Fruit fly (Drosophila melanogaster) whole organism, embryonic: ENCODE measurements around the gene Nprl3.

Experiments used
- Atf3 ChIP-seq: fragments of 200-800 bp; sonication (Bioruptor generic); optimal IDR thresholded peaks from 3 replicates; lab custom pipeline; 2016; ENCODE audit warnings: missing biosample characterization, missing genetic modification characterization
- Awh ChIP-seq: fragments of 200-800 bp; sonication (Bioruptor generic); IDR thresholded peaks from 2 replicates; pipeline ENCODE4, ENCODE4 v1.3.6; 2022; ENCODE audit warnings: missing biosample characterization, missing genetic modification characterization
- Bgb ChIP-seq: fragments of 200-800 bp; sonication (Bioruptor generic); IDR thresholded peaks from 2 replicates; pipeline ENCODE4 v1.3.6; 2022; ENCODE audit warnings: missing biosample characterization, missing genetic modification characterization; ENCODE audit not compliant: partially characterized antibody
- C15 ChIP-seq: fragments of 200-800 bp; sonication (Bioruptor generic); IDR thresholded peaks from 3 replicates; pipeline ENCODE4 v1.3.6; 2022; ENCODE audit warnings: missing biosample characterization, missing genetic modification characterization
- CG10431 ChIP-seq: fragments of 200-800 bp; sonication (Bioruptor generic); optimal IDR thresholded peaks from 3 replicates; lab custom pipeline; 2018; ENCODE audit warnings: missing biosample characterization, mild to moderate bottlenecking, missing genetic modification characterization
- CG11093 ChIP-seq: fragments of 200-800 bp; sonication (Bioruptor generic); IDR thresholded peaks from 3 replicates; pipeline ENCODE4 v1.3.6; 2022; ENCODE audit warnings: missing biosample characterization, missing genetic modification characterization
- CG11247 ChIP-seq: fragments of 200-800 bp; sonication (Bioruptor generic); IDR thresholded peaks from 2 replicates; pipeline ENCODE4 v1.3.6; 2022; ENCODE audit warnings: missing biosample characterization, missing genetic modification characterization
- CG14860 ChIP-seq: fragments of 200-800 bp; sonication (Bioruptor generic); IDR thresholded peaks from 3 replicates; pipeline ENCODE4 v1.3.6; 2022; ENCODE audit warnings: missing biosample characterization, missing genetic modification characterization; ENCODE audit not compliant: partially characterized antibody
- CG1603 ChIP-seq: fragments of 200-800 bp; sonication (Bioruptor generic); optimal IDR thresholded peaks from 2 replicates; lab custom pipeline; 2019; ENCODE audit warnings: missing biosample characterization, mild to moderate bottlenecking, missing genetic modification characterization, moderate library complexity
- CG16779 ChIP-seq: fragments of 200-800 bp; sonication (Bioruptor generic); IDR thresholded peaks from 2 replicates; pipeline ENCODE4 v1.3.6; 2022; ENCODE audit warnings: missing biosample characterization, missing genetic modification characterization
- CG16863 ChIP-seq: fragments of 200-800 bp; sonication (Bioruptor generic); optimal IDR thresholded peaks from 3 replicates; lab custom pipeline; 2016; ENCODE audit warnings: missing biosample characterization, missing genetic modification characterization
- CG17568 ChIP-seq: fragments of 200-800 bp; sonication (Bioruptor generic); optimal IDR thresholded peaks from 2 replicates; lab custom pipeline; 2018; ENCODE audit warnings: missing biosample characterization, mild to moderate bottlenecking, missing genetic modification characterization, moderate library complexity
- CG17612 ChIP-seq: fragments of 200-800 bp; sonication (Bioruptor generic); IDR thresholded peaks from 2 replicates; pipeline ENCODE4 v1.3.6; 2022; ENCODE audit warnings: missing biosample characterization, missing genetic modification characterization
- CG18599 ChIP-seq: fragments of 200-800 bp; sonication (Bioruptor generic); optimal IDR thresholded peaks from 3 replicates; lab custom pipeline; 2017; ENCODE audit warnings: missing biosample characterization, missing genetic modification characterization, mild to moderate bottlenecking, moderate library complexity, missing genetic modification reagents
- CG18619 ChIP-seq: fragments of 200-800 bp; sonication (Bioruptor generic); optimal IDR thresholded peaks from 3 replicates; lab custom pipeline; 2017; ENCODE audit warnings: missing biosample characterization, mild to moderate bottlenecking, missing genetic modification characterization
- CG2129 ChIP-seq: fragments of 200-800 bp; sonication (Bioruptor generic); IDR thresholded peaks from 2 replicates; pipeline ENCODE4 v1.3.6; 2022; ENCODE audit warnings: missing biosample characterization, missing genetic modification characterization; ENCODE audit not compliant: partially characterized antibody
- CG2202 ChIP-seq: fragments of 200-800 bp; sonication (Bioruptor generic); optimal IDR thresholded peaks from 2 replicates; lab custom pipeline; 2018; ENCODE audit warnings: missing biosample characterization, mild to moderate bottlenecking, missing genetic modification characterization
- CG3065 ChIP-seq: fragments of 200-800 bp; sonication (Bioruptor generic); optimal IDR thresholded peaks from 2 replicates; lab custom pipeline; 2016; ENCODE audit warnings: missing biosample characterization, missing genetic modification characterization
- CG3847 ChIP-seq: fragments of 200-800 bp; sonication (Bioruptor generic); IDR thresholded peaks from 2 replicates; pipeline ENCODE4 v1.3.6; 2022; ENCODE audit warnings: missing biosample characterization, missing genetic modification characterization
- CG4282 ChIP-seq: fragments of 200-800 bp; sonication (Bioruptor generic); optimal IDR thresholded peaks from 2 replicates; lab custom pipeline; 2016; ENCODE audit warnings: missing biosample characterization, missing genetic modification characterization
- CG4360 ChIP-seq: fragments of 200-800 bp; sonication (Bioruptor generic); IDR thresholded peaks from 2 replicates; pipeline ENCODE4 v1.3.6; 2022; ENCODE audit warnings: missing biosample characterization, missing genetic modification characterization
- CG6791 ChIP-seq: fragments of 200-800 bp; sonication (Bioruptor generic); IDR thresholded peaks from 3 replicates; pipeline ENCODE4 v1.3.6; 2022; ENCODE audit warnings: missing biosample characterization, missing genetic modification characterization; ENCODE audit not compliant: partially characterized antibody
- CoRest ChIP-seq: fragments of 200-800 bp; sonication (Bioruptor generic); optimal IDR thresholded peaks from 3 replicates; lab custom pipeline; 2018; ENCODE audit warnings: missing biosample characterization, mild to moderate bottlenecking, missing genetic modification characterization, moderate library complexity
- D ChIP-seq, 2 experiments: fragments of 200-800 bp in 1 of 2; fragments of >200 bp in 1 of 2; sonication (Bioruptor generic) in 1 of 2; optimal IDR thresholded peaks; 2 replicates in 1 of 2; 3 replicates in 1 of 2; lab custom pipeline; 2017; ENCODE audit warnings: mild to moderate bottlenecking in 1 of 2, missing biosample characterization in 1 of 2, missing genetic modification characterization in 1 of 2, missing genetic modification reagents in 1 of 2
- Dip2 ChIP-seq: fragments of 200-800 bp; sonication (Bioruptor generic); IDR thresholded peaks from 2 replicates; pipeline ENCODE4 v1.3.6; 2022; ENCODE audit warnings: missing biosample characterization, missing genetic modification characterization
- E2f2 ChIP-seq: fragments of 200-800 bp; sonication (Bioruptor generic); IDR thresholded peaks from 2 replicates; pipeline ENCODE4 v1.3.6; 2022; ENCODE audit warnings: missing biosample characterization, missing genetic modification characterization
- Elba2 ChIP-seq: fragments of 200-800 bp; sonication (Bioruptor generic); optimal IDR thresholded peaks from 3 replicates; lab custom pipeline; 2016; ENCODE audit warnings: missing biosample characterization, missing genetic modification characterization
- Lpt ChIP-seq: fragments of >200 bp; optimal IDR thresholded peaks from 2 replicates; lab custom pipeline; 2018; ENCODE audit warnings: missing biosample characterization, missing genetic modification characterization
- MBD-R2 ChIP-seq: fragments of 200-800 bp; sonication (Bioruptor generic); IDR thresholded peaks from 2 replicates; pipeline ENCODE4 v1.3.6; 2022; ENCODE audit warnings: missing biosample characterization, missing genetic modification characterization
- Max ChIP-seq: fragments of 200-800 bp; sonication (Bioruptor generic); optimal IDR thresholded peaks from 2 replicates; lab custom pipeline; 2016; ENCODE audit warnings: missing biosample characterization, mild to moderate bottlenecking, missing genetic modification characterization
- Mrtf ChIP-seq: fragments of 200-800 bp; sonication (Bioruptor generic); IDR thresholded peaks from 3 replicates; pipeline ENCODE4 v1.3.6; 2022; ENCODE audit warnings: missing biosample characterization, missing genetic modification characterization
- ash1 ChIP-seq: fragments of 200-800 bp; sonication (Bioruptor generic); optimal IDR thresholded peaks from 2 replicates; lab custom pipeline; 2018; ENCODE audit warnings: missing biosample characterization, mild to moderate bottlenecking, missing genetic modification characterization
- chinmo ChIP-seq: fragments of 200-800 bp; sonication (Bioruptor generic); IDR thresholded peaks from 4 replicates; pipeline ENCODE4 v1.3.6; 2022; ENCODE audit warnings: missing biosample characterization, missing genetic modification characterization; ENCODE audit not compliant: partially characterized antibody
- cwo ChIP-seq: fragments of 200-800 bp; sonication (Bioruptor generic); optimal IDR thresholded peaks from 3 replicates; lab custom pipeline; 2017; ENCODE audit warnings: missing biosample characterization, missing genetic modification characterization, mild to moderate bottlenecking, moderate library complexity, missing genetic modification reagents
- esg ChIP-seq: fragments of 200-800 bp; sonication (Bioruptor generic); conservative IDR thresholded peaks from 2 replicates; pipeline ENCODE4 v1.3.6; 2022; ENCODE audit warnings: missing biosample characterization, missing genetic modification characterization
- fu2 ChIP-seq: fragments of 200-800 bp; sonication (Bioruptor generic); optimal IDR thresholded peaks from 2 replicates; lab custom pipeline; 2016; ENCODE audit warnings: missing biosample characterization, missing genetic modification characterization
- hbn ChIP-seq: fragments of 200-800 bp; sonication (Bioruptor generic); IDR thresholded peaks from 2 replicates; pipeline ENCODE4 v1.3.6; 2022; ENCODE audit warnings: missing biosample characterization, missing genetic modification characterization; ENCODE audit not compliant: partially characterized antibody
- jigr1 ChIP-seq: fragments of 200-800 bp; sonication (Bioruptor generic); IDR thresholded peaks from 3 replicates; pipeline ENCODE4 v1.3.6; 2022; ENCODE audit warnings: missing biosample characterization, missing genetic modification characterization
- kah ChIP-seq: fragments of 200-800 bp; sonication (Bioruptor generic); optimal IDR thresholded peaks from 2 replicates; lab custom pipeline; 2018; ENCODE audit warnings: missing biosample characterization, mild to moderate bottlenecking, missing genetic modification characterization
- kni ChIP-seq: fragments of 200-800 bp; sonication (Bioruptor generic); optimal IDR thresholded peaks from 3 replicates; lab custom pipeline; 2017; ENCODE audit warnings: mild to moderate bottlenecking, missing biosample characterization, missing genetic modification reagents, missing genetic modification characterization
- ro ChIP-seq: fragments of 200-800 bp; sonication (Bioruptor generic); IDR thresholded peaks from 2 replicates; pipeline ENCODE4 v1.3.6; 2022; ENCODE audit warnings: missing biosample characterization, missing genetic modification characterization
- row ChIP-seq: fragments of 200-800 bp; sonication (Bioruptor generic); IDR thresholded peaks from 3 replicates; pipeline ENCODE4 v1.3.6; 2022; ENCODE audit warnings: missing biosample characterization, missing genetic modification characterization
- sc ChIP-seq, 3 experiments: fragments of >200 bp in 2 of 3; fragments of 200-800 bp in 1 of 3; sonication (Bioruptor generic) in 1 of 3; optimal IDR thresholded peaks; 2 replicates in 2 of 3; 3 replicates in 1 of 3; lab custom pipeline; 2017; ENCODE audit warnings: mild to moderate bottlenecking in 1 of 3, missing biosample characterization in 1 of 3, missing genetic modification characterization in 1 of 3, missing genetic modification reagents in 1 of 3
- slou ChIP-seq: fragments of 200-800 bp; sonication (Bioruptor generic); optimal IDR thresholded peaks from 3 replicates; lab custom pipeline; 2016; ENCODE audit warnings: missing biosample characterization, missing genetic modification characterization
- sob ChIP-seq: fragments of 200-800 bp; sonication (Bioruptor generic); IDR thresholded peaks from 2 replicates; pipeline ENCODE4 v1.3.6; 2022; ENCODE audit warnings: missing biosample characterization, missing genetic modification characterization
- tgo ChIP-seq: fragments of 200-800 bp; sonication (Bioruptor generic); IDR thresholded peaks from 3 replicates; pipeline ENCODE4 v1.3.6; 2022; ENCODE audit warnings: missing biosample characterization, missing genetic modification characterization
- twi ChIP-seq: fragments of 200-800 bp; optimal IDR thresholded peaks from 2 replicates; lab custom pipeline; 2019; ENCODE audit warnings: missing biosample characterization, mild to moderate bottlenecking, missing genetic modification characterization, moderate library complexity
- z ChIP-seq: fragments of 200-800 bp; sonication (Bioruptor generic); IDR thresholded peaks from 3 replicates; pipeline ENCODE4 v1.3.6; 2022; ENCODE audit warnings: missing biosample characterization, missing genetic modification characterization
- zfh1 ChIP-seq: fragments of 200-800 bp; sonication (Bioruptor generic); IDR thresholded peaks from 3 replicates; pipeline ENCODE4 v1.3.6; 2022; ENCODE audit warnings: missing biosample characterization, missing genetic modification characterization
- zfh2 ChIP-seq: fragments of 200-800 bp; sonication (Bioruptor generic); optimal IDR thresholded peaks from 2 replicates; lab custom pipeline; 2016; ENCODE audit warnings: missing biosample characterization, missing genetic modification characterization

The Nprl3 gene

dm6 chr3L:14036867-14037313, 35.2 kb upstream of the Nprl3 start, which contains the start of gene Hsp110 (continued):
- peak; percentile 70 for TF ChIP-seq Max (GFP tag; lab: Kevin White, UChicago)
- TF ChIP-seq E2f2 (GFP tag; lab: Robert Waterston, UW) = peak; percentile 95
- no peak for TF ChIP-seq CG16779 (GFP tag; lab: Robert Waterston, UW)
- TF ChIP-seq CG17568 = no peak
- TF ChIP-seq Dip2 (GFP tag; lab: Robert Waterston, UW) = no peak
- no peak for TF ChIP-seq CG18619 (GFP tag; lab: Kevin White, UChicago)
- TF ChIP-seq CG16863 (GFP tag; lab: Kevin White, UChicago) = no peak
- TF ChIP-seq CG17612 = no peak
- TF ChIP-seq kah (GFP tag; lab: Kevin White, UChicago) = no peak
- 0 out of 3 replicates have a peak, but pooled peaks have one; percentile 37 for TF ChIP-seq row (GFP tag; lab: Robert Waterston, UW)
- no peak for TF ChIP-seq CG3065 (GFP tag; lab: Kevin White, UChicago)
- TF ChIP-seq Lpt (GFP tag; lab: Kevin White, UChicago) = no peak
- no peak for TF ChIP-seq ash1 (GFP tag; lab: Kevin White, UChicago)
- no peak for TF ChIP-seq CG11247 (GFP tag; lab: Robert Waterston, UW)
- TF ChIP-seq D (optimal IDR thresholded peaks at IDR 0.05; lab: Kevin White, UChicago) = no peak
- no peak for TF ChIP-seq D (GFP tag; optimal IDR thresholded peaks at IDR 0.05; lab: Kevin White, UChicago)
- TF ChIP-seq CG6791 (GFP tag; lab: Robert Waterston, UW) = peak; percentile 100
- TF ChIP-seq Atf3 = no peak
- TF ChIP-seq CG2202 (tag; lab: Kevin White, UChicago) = no peak
- peak; percentile 33 for TF ChIP-seq zfh2 (GFP tag; lab: Kevin White, UChicago)
- TF ChIP-seq zfh1 = no peak
- no peak for TF ChIP-seq CG10431 (GFP tag; lab: Kevin White, UChicago)
- peak; percentile 37; the same call in 1 of the 2 replicates for TF ChIP-seq sob (GFP tag; lab: Robert Waterston, UW)
- TF ChIP-seq slou (GFP tag; lab: Kevin White, UChicago) = no peak
- TF ChIP-seq chinmo (GFP tag; lab: Robert Waterston, UW) = peak; percentile 99
- no peak for TF ChIP-seq esg (GFP tag; lab: Robert Waterston, UW)
- no peak for TF ChIP-seq CG11093 (GFP tag; lab: Robert Waterston, UW)
- no peak for TF ChIP-seq Awh (GFP tag; lab: Robert Waterston, UW)
- no peak for TF ChIP-seq twi (tag; lab: Kevin White, UChicago)
- TF ChIP-seq CoRest (tag; lab: Kevin White, UChicago) = peak; percentile 40
- peak; percentile 46 for TF ChIP-seq MBD-R2 (GFP tag; lab: Robert Waterston, UW)
- no peak for TF ChIP-seq kni (GFP tag; lab: Kevin White, UChicago)
- TF ChIP-seq hbn = peak; percentile 98
- TF ChIP-seq CG18599 (GFP tag; lab: Kevin White, UChicago) = peak; percentile 38
- no peak for TF ChIP-seq sc (optimal IDR thresholded peaks at IDR 0.05; lab: Kevin White, UChicago)
- TF ChIP-seq sc (GFP tag; optimal IDR thresholded peaks at IDR 0.05; lab: Kevin White, UChicago) = no peak
- TF ChIP-seq CG14860 (GFP tag; lab: Robert Waterston, UW) = peak; percentile 98
- no peak for TF ChIP-seq tgo (GFP tag; lab: Robert Waterston, UW)
- TF ChIP-seq Mrtf (GFP tag; lab: Robert Waterston, UW) = no peak
- TF ChIP-seq CG4282 = no peak
- no peak for TF ChIP-seq z (GFP tag; lab: Robert Waterston, UW)
- no peak for TF ChIP-seq CG4360
- TF ChIP-seq CG1603 (tag; lab: Kevin White, UChicago) = peak; percentile 67
- TF ChIP-seq CG3847 (GFP tag; lab: Robert Waterston, UW) = no peak
- no peak for TF ChIP-seq jigr1 (GFP tag; lab: Robert Waterston, UW)
- TF ChIP-seq ro (GFP tag; lab: Robert Waterston, UW) = no peak
- TF ChIP-seq C15 = no peak
- peak; percentile 81 for TF ChIP-seq Elba2 (GFP tag; lab: Kevin White, UChicago)
- TF ChIP-seq CG2129 (GFP tag; lab: Robert Waterston, UW) = peak; percentile 96
- TF ChIP-seq fu2 (GFP tag; lab: Kevin White, UChicago) = no peak
- peak; percentile 93 for TF ChIP-seq cwo (GFP tag; lab: Kevin White, UChicago)
- peak; percentile 100 for TF ChIP-seq Bgb
